Fruit fly (Drosophila melanogaster) whole organism, prepupa: Measurements from ENCODE around the gene kuz.

Experiments used
- Blimp-1 ChIP-seq: fragments of 200-800 bp; sonication (Bioruptor generic); optimal IDR thresholded peaks from 3 replicates; lab custom pipeline; 2017; ENCODE audit warnings: missing biosample characterization, missing genetic modification characterization, mild to moderate bottlenecking, moderate library complexity, missing genetic modification reagents
- CG10631 ChIP-seq: fragments of 200-800 bp; sonication (Bioruptor generic); optimal IDR thresholded peaks from 2 replicates; lab custom pipeline; 2016; ENCODE audit warnings: missing biosample characterization, missing genetic modification characterization
- CG11294 ChIP-seq: fragments of 200-800 bp; sonication (Bioruptor generic); IDR thresholded peaks from 2 replicates; pipeline ENCODE4 v1.3.6; 2022; ENCODE audit warnings: missing biosample characterization, missing genetic modification characterization
- CG11762 ChIP-seq: fragments of 200-800 bp; sonication (Bioruptor generic); optimal IDR thresholded peaks from 3 replicates; lab custom pipeline; 2016; ENCODE audit warnings: missing biosample characterization, missing genetic modification characterization; ENCODE audit not compliant: insufficient read depth
- CG15336 ChIP-seq: fragments of 200-800 bp; sonication (Bioruptor generic); IDR thresholded peaks from 2 replicates; pipeline ENCODE4 v1.3.6; 2022; ENCODE audit warnings: missing biosample characterization, missing genetic modification characterization
- CG3032 ChIP-seq: fragments of 200-800 bp; optimal IDR thresholded peaks from 2 replicates; lab custom pipeline; 2019; ENCODE audit warnings: missing biosample characterization, mild to moderate bottlenecking, missing genetic modification characterization, moderate library complexity
- CG31627 ChIP-seq: fragments of 200-800 bp; sonication (Bioruptor generic); optimal IDR thresholded peaks from 3 replicates; lab custom pipeline; 2016; ENCODE audit warnings: missing biosample characterization, missing genetic modification characterization
- CG32006 ChIP-seq: fragments of 200-800 bp; sonication (Bioruptor generic); optimal IDR thresholded peaks from 3 replicates; lab custom pipeline; 2017; ENCODE audit warnings: missing biosample characterization, mild to moderate bottlenecking, missing genetic modification characterization
- CG34406 ChIP-seq: fragments of 200-800 bp; sonication (Bioruptor generic); optimal IDR thresholded peaks from 3 replicates; lab custom pipeline; 2016; ENCODE audit warnings: missing biosample characterization, missing genetic modification characterization
- CG3919 ChIP-seq: fragments of 200-800 bp; sonication (Bioruptor generic); optimal IDR thresholded peaks from 3 replicates; lab custom pipeline; 2016; ENCODE audit warnings: missing biosample characterization, missing genetic modification characterization
- CG6163 ChIP-seq: fragments of 200-800 bp; sonication (Bioruptor generic); IDR thresholded peaks from 3 replicates; pipeline ENCODE4 v1.3.6; 2022; ENCODE audit warnings: missing biosample characterization, missing genetic modification characterization
- CG6276 ChIP-seq: fragments of 200-800 bp; sonication (Bioruptor generic); optimal IDR thresholded peaks from 2 replicates; lab custom pipeline; 2017; ENCODE audit warnings: missing biosample characterization, mild to moderate bottlenecking, missing genetic modification characterization
- CG6792 ChIP-seq: fragments of 200-800 bp; sonication (Bioruptor generic); optimal IDR thresholded peaks from 3 replicates; lab custom pipeline; 2016; ENCODE audit warnings: missing biosample characterization, missing genetic modification characterization
- CG6808 ChIP-seq: fragments of 200-800 bp; sonication (Bioruptor generic); optimal IDR thresholded peaks from 3 replicates; lab custom pipeline; 2017; ENCODE audit warnings: missing biosample characterization, missing genetic modification characterization, mild to moderate bottlenecking, moderate library complexity, missing genetic modification reagents
- CG7368 ChIP-seq: fragments of 200-800 bp; sonication (Bioruptor generic); optimal IDR thresholded peaks from 3 replicates; lab custom pipeline; 2016; ENCODE audit warnings: missing biosample characterization, missing genetic modification characterization
- CG8319 ChIP-seq: fragments of 200-800 bp; sonication (Bioruptor generic); optimal IDR thresholded peaks from 3 replicates; lab custom pipeline; 2016; ENCODE audit warnings: missing biosample characterization, missing genetic modification characterization
- CG8632 ChIP-seq: fragments of 200-800 bp; sonication (Bioruptor generic); optimal IDR thresholded peaks from 3 replicates; lab custom pipeline; 2016; ENCODE audit warnings: missing biosample characterization, missing genetic modification characterization
- CG9139 ChIP-seq: fragments of 200-800 bp; sonication (Bioruptor generic); optimal IDR thresholded peaks from 3 replicates; lab custom pipeline; 2017; ENCODE audit warnings: missing biosample characterization, mild to moderate bottlenecking, missing genetic modification characterization
- Eip75B ChIP-seq: fragments of 200-800 bp; sonication (Bioruptor generic); optimal IDR thresholded peaks from 3 replicates; lab custom pipeline; 2016; ENCODE audit warnings: missing biosample characterization, missing genetic modification characterization
- Eip78C ChIP-seq: fragments of 200-800 bp; sonication (Bioruptor generic); peaks from one replicate; lab custom pipeline; 2016; ENCODE audit warnings: missing biosample characterization, missing genetic modification characterization
- Eip93F ChIP-seq: fragments of 200-800 bp; sonication (Bioruptor generic); optimal IDR thresholded peaks from 2 replicates; lab custom pipeline; 2016; ENCODE audit warnings: missing biosample characterization, mild to moderate bottlenecking, missing genetic modification characterization
- Ets21C ChIP-seq: fragments of 200-800 bp; sonication (Bioruptor generic); optimal IDR thresholded peaks from 3 replicates; lab custom pipeline; 2016; ENCODE audit warnings: missing biosample characterization, missing genetic modification characterization
- Ets96B ChIP-seq: fragments of 200-800 bp; optimal IDR thresholded peaks from 2 replicates; lab custom pipeline; 2019; ENCODE audit warnings: missing biosample characterization, mild to moderate bottlenecking, missing genetic modification characterization, moderate library complexity
- Gug ChIP-seq: fragments of 200-800 bp; sonication (Bioruptor generic); IDR thresholded peaks from 2 replicates; pipeline ENCODE4 v1.3.6; 2022; ENCODE audit warnings: missing biosample characterization, missing genetic modification characterization
- Hr39 ChIP-seq: fragments of 200-800 bp; sonication (Bioruptor generic); optimal IDR thresholded peaks from 2 replicates; lab custom pipeline; 2016; ENCODE audit warnings: missing biosample characterization, missing genetic modification characterization
- Lpt ChIP-seq: fragments of 200-800 bp; sonication (Bioruptor generic); optimal IDR thresholded peaks from 3 replicates; lab custom pipeline; 2016; ENCODE audit warnings: missing biosample characterization, missing genetic modification characterization
- OdsH ChIP-seq: fragments of 200-800 bp; sonication (Bioruptor generic); optimal IDR thresholded peaks from 3 replicates; lab custom pipeline; 2016; ENCODE audit warnings: missing biosample characterization, missing genetic modification characterization
- Sox14 ChIP-seq: fragments of 200-800 bp; sonication (Bioruptor generic); optimal IDR thresholded peaks from 3 replicates; lab custom pipeline; 2016; ENCODE audit warnings: missing biosample characterization, missing genetic modification characterization
- acj6 ChIP-seq: fragments of 200-800 bp; sonication (Bioruptor generic); optimal IDR thresholded peaks from 3 replicates; lab custom pipeline; 2016; ENCODE audit warnings: missing biosample characterization, missing genetic modification characterization
- cyc ChIP-seq: fragments of 200-800 bp; sonication (Bioruptor generic); optimal IDR thresholded peaks from 3 replicates; lab custom pipeline; 2016; ENCODE audit warnings: missing biosample characterization, missing genetic modification characterization
- dac ChIP-seq: fragments of 200-800 bp; sonication (Bioruptor generic); optimal IDR thresholded peaks from 2 replicates; lab custom pipeline; 2017; ENCODE audit warnings: missing biosample characterization, mild to moderate bottlenecking, missing genetic modification characterization
- dsx ChIP-seq: fragments of 200-800 bp; optimal IDR thresholded peaks from 3 replicates; lab custom pipeline; 2019; ENCODE audit warnings: missing biosample characterization, mild to moderate bottlenecking, missing genetic modification characterization, moderate library complexity; ENCODE audit not compliant: poor library complexity, severe bottlenecking
- eg ChIP-seq: fragments of 200-800 bp; sonication (Bioruptor generic); IDR thresholded peaks from 3 replicates; pipeline ENCODE4 v1.3.6; 2022; ENCODE audit warnings: missing biosample characterization, missing genetic modification characterization
- fd59A ChIP-seq: fragments of 200-800 bp; sonication (Bioruptor generic); optimal IDR thresholded peaks from 2 replicates; lab custom pipeline; 2017; ENCODE audit warnings: missing biosample characterization, mild to moderate bottlenecking, missing genetic modification characterization, missing genetic modification reagents
- fd85E ChIP-seq: fragments of 200-800 bp; sonication (Bioruptor generic); optimal IDR thresholded peaks from 3 replicates; lab custom pipeline; 2016; ENCODE audit warnings: missing biosample characterization, missing genetic modification characterization
- fkh ChIP-seq: fragments of 200-800 bp; sonication (Bioruptor generic); optimal IDR thresholded peaks from 3 replicates; lab custom pipeline; 2017; ENCODE audit warnings: missing biosample characterization, mild to moderate bottlenecking, missing genetic modification characterization, moderate library complexity
- net ChIP-seq: fragments of 200-800 bp; sonication (Bioruptor generic); optimal IDR thresholded peaks from 3 replicates; lab custom pipeline; 2016; ENCODE audit warnings: missing biosample characterization, missing genetic modification characterization
- spab ChIP-seq: fragments of 200-800 bp; sonication (Bioruptor generic); optimal IDR thresholded peaks from 2 replicates; lab custom pipeline; 2017; ENCODE audit warnings: missing biosample characterization, mild to moderate bottlenecking, missing genetic modification characterization, missing genetic modification reagents
- ss ChIP-seq, 2 experiments: fragments of 200-800 bp; sonication (Bioruptor generic); optimal IDR thresholded peaks; 2 replicates in 1 of 2; 3 replicates in 1 of 2; lab custom pipeline; 2017 to 2018; ENCODE audit warnings: mild to moderate bottlenecking in 2 of 2, missing biosample characterization in 2 of 2, missing genetic modification characterization in 2 of 2, moderate library complexity in 1 of 2
- svp ChIP-seq: fragments of 200-800 bp; sonication (Bioruptor generic); peaks from one replicate; lab custom pipeline; 2016; ENCODE audit warnings: missing biosample characterization, missing genetic modification characterization
- topi ChIP-seq: fragments of 200-800 bp; sonication (Bioruptor generic); optimal IDR thresholded peaks from 3 replicates; lab custom pipeline; 2016; ENCODE audit warnings: missing biosample characterization, missing genetic modification characterization
- vri ChIP-seq: fragments of 200-800 bp; sonication (Bioruptor generic); optimal IDR thresholded peaks from 3 replicates; lab custom pipeline; 2016; ENCODE audit warnings: missing biosample characterization, mild to moderate bottlenecking, missing genetic modification characterization

Gene kuz

DNA sequence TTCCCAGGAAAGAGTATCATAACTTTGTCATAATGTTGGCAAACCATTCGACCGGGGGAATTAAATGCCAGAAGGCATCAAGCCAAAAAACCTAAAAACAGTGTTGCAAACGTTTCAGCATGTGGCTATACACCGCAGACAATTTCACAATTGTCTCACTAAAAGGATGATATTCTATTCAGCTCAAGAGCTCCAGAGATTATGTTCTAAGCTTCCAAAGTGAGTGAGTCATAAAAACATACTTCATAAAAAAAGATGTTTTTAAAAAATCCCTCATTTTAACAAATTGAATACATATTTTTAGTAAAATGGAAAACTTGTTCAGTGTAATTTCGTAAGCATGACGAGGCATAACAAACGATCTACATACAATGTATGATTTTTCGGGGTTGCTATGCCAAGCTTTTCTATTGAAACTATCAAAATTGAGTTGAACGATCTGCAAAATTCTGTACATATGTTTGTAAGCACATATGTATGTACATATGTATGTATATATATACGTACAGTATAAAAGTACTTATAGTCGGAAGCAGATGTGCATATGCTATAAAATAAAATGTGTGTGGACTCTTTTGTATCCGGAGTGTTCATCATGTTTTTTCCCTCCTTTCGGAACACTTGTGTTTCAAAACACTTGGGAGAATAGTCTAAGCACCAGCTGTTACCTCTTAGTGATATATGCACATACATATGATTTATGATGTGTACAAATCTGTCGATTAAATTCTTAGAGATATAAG, 34.8 kb upstream of the kuz start (continued):
- no peak for TF ChIP-seq fd59A (GFP tag; lab: Kevin White, UChicago)
- TF ChIP-seq vri (GFP tag; lab: Kevin White, UChicago), result no peak
- no peak for TF ChIP-seq CG31627 (GFP tag; lab: Kevin White, UChicago)
- TF ChIP-seq CG7368, result peak; percentile 27
- TF ChIP-seq CG32006 (GFP tag; lab: Kevin White, UChicago), result no peak
- TF ChIP-seq spab, result peak; percentile 15
- TF ChIP-seq CG34406, result no peak
- no peak for TF ChIP-seq acj6
- TF ChIP-seq CG6808 (GFP tag; lab: Kevin White, UChicago), result no peak
- TF ChIP-seq CG11294 (GFP tag; lab: Robert Waterston, UW), result peak; percentile 10; the same call in 1 of the 2 replicates
- no peak for TF ChIP-seq CG10631 (GFP tag; lab: Kevin White, UChicago)
- TF ChIP-seq CG6792, result no peak
- no peak for TF ChIP-seq ss (GFP tag; optimal IDR thresholded peaks at IDR 0.05; lab: Kevin White, UChicago)
- no peak for TF ChIP-seq dac (GFP tag; lab: Kevin White, UChicago)
- TF ChIP-seq topi (GFP tag; lab: Kevin White, UChicago), result peak; percentile 44
- peak; percentile 22 for TF ChIP-seq Eip75B
- no peak for TF ChIP-seq CG11762
- TF ChIP-seq CG6163 (GFP tag; lab: Robert Waterston, UW), result peak; percentile 78
- TF ChIP-seq CG8319 (GFP tag; lab: Kevin White, UChicago), result no peak
- peak; percentile 10 for TF ChIP-seq CG3032 (tag; lab: Kevin White, UChicago)
- peak; percentile 52 for TF ChIP-seq svp (GFP tag; lab: Kevin White, UChicago)
- no peak for TF ChIP-seq Sox14 (GFP tag; lab: Kevin White, UChicago)
- peak; percentile 9; the same call in 1 of the 2 replicates for TF ChIP-seq CG15336
- TF ChIP-seq CG8632 (GFP tag; lab: Kevin White, UChicago), result no peak
- TF ChIP-seq CG9139 (GFP tag; lab: Kevin White, UChicago), result no peak
- no peak for TF ChIP-seq Ets21C (GFP tag; lab: Kevin White, UChicago)
- TF ChIP-seq dsx (GFP tag; lab: Kevin White, UChicago), result peak; percentile 59
- no peak for TF ChIP-seq Gug (GFP tag; lab: Robert Waterston, UW)
- no peak for TF ChIP-seq net (GFP tag; lab: Kevin White, UChicago)
- no peak for TF ChIP-seq fkh

DNA sequence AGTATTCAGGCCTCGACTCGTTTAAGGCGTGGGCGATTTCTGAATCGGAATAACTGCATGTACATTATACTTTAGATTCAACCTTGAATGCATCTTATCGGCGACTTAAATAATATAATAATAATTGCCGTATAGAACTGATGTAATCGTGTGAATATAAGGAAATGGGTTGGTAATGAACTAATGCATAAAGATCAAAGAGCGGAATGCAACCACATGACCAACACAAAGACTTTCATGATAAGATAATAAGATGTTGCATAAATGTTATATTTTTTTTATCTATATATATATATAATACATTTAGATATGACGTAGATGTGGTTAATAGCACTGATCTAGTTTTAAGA, 34.3 kb upstream of the kuz start:
- TF ChIP-seq topi (GFP tag; lab: Kevin White, UChicago), result no peak
- TF ChIP-seq vri (GFP tag; lab: Kevin White, UChicago), result peak; percentile 78

dm6 chr2L:13521807-13522206, 28.1 kb upstream of the kuz start:
- TF ChIP-seq CG3919 (GFP tag; lab: Kevin White, UChicago) (no peak), Eip78C (peak; percentile 61), OdsH (GFP tag; lab: Kevin White, UChicago) (peak; percentile 0), eg (no peak), fd85E (GFP tag; lab: Kevin White, UChicago) (no peak), svp (GFP tag; lab: Kevin White, UChicago) (peak; percentile 69), Eip93F (no peak), CG8632 (GFP tag; lab: Kevin White, UChicago) (no peak), CG6163 (GFP tag; lab: Robert Waterston, UW) (no peak), Gug (GFP tag; lab: Robert Waterston, UW) (no peak), CG6808 (GFP tag; lab: Kevin White, UChicago) (no peak), CG6276 (no peak), CG15336 (no peak), ss (GFP tag; optimal IDR thresholded peaks at IDR 0.05; lab: Kevin White, UChicago) (no peak), Blimp-1 (GFP tag; lab: Kevin White, UChicago) (no peak), cyc (GFP tag; lab: Kevin White, UChicago) (no peak), CG11294 (GFP tag; lab: Robert Waterston, UW) (no peak), Lpt (GFP tag; lab: Kevin White, UChicago) (no peak), Hr39 (peak; percentile 7), CG9139 (GFP tag; lab: Kevin White, UChicago) (no peak), Ets96B (tag; lab: Kevin White, UChicago) (no peak)
